Fruit fly (Drosophila melanogaster): ENCODE data around the gene Cht5.

- TF ChIP-seq CG8478 (optimal IDR thresholded peaks at IDR 0.05) (no peak), CTCF (optimal IDR thresholded peaks at IDR 0.05) (no peak)
Observed at dm6 chr3R:13718076-13718475, 49.3 kb upstream of the Cht5 start, which contains the start of gene Ubc87F.

Data from S2 (cell line).